Fruit fly (Drosophila melanogaster) whole organism, embryonic: Measurements from ENCODE around the gene Chd64.

Experiments
- Adf1 ChIP-seq: fragments of 200-800 bp; sonication (Bioruptor generic); IDR thresholded peaks from 2 replicates; pipeline ENCODE4 v1.3.6; 2022; ENCODE audit warnings: missing biosample characterization, missing genetic modification characterization
- Aef1 ChIP-seq: fragments of 200-800 bp; sonication (Bioruptor generic); IDR thresholded peaks from 3 replicates; pipeline ENCODE4 v1.3.6; 2022; ENCODE audit warnings: missing biosample characterization, missing genetic modification characterization
- Bgb ChIP-seq: fragments of 200-800 bp; sonication (Bioruptor generic); IDR thresholded peaks from 2 replicates; pipeline ENCODE4 v1.3.6; 2022; ENCODE audit warnings: missing biosample characterization, missing genetic modification characterization; ENCODE audit not compliant: partially characterized antibody
- CG10274 ChIP-seq: fragments of 200-800 bp; sonication (Bioruptor generic); optimal IDR thresholded peaks from 3 replicates; lab custom pipeline; 2017; ENCODE audit warnings: missing biosample characterization, mild to moderate bottlenecking, missing genetic modification characterization
- CG10462 ChIP-seq: fragments of 200-800 bp; sonication (Bioruptor generic); optimal IDR thresholded peaks from 2 replicates; lab custom pipeline; 2016; ENCODE audit warnings: missing biosample characterization, missing genetic modification characterization
- CG11695 ChIP-seq: fragments of 200-800 bp; sonication (Bioruptor generic); IDR thresholded peaks from 3 replicates; pipeline ENCODE4 v1.3.6; 2022; ENCODE audit warnings: missing biosample characterization, missing genetic modification characterization
- CG13296 ChIP-seq: fragments of 200-800 bp; sonication (Bioruptor generic); optimal IDR thresholded peaks from 3 replicates; lab custom pipeline; 2018; ENCODE audit warnings: missing biosample characterization, mild to moderate bottlenecking, missing genetic modification characterization
- CG14965 ChIP-seq: fragments of 200-800 bp; sonication (Bioruptor generic); optimal IDR thresholded peaks from 2 replicates; lab custom pipeline; 2016; ENCODE audit warnings: missing biosample characterization, missing genetic modification characterization, borderline replicate concordance
- CG17186 ChIP-seq: fragments of 200-800 bp; sonication (Bioruptor generic); optimal IDR thresholded peaks from 3 replicates; lab custom pipeline; 2017; ENCODE audit warnings: missing biosample characterization, missing genetic modification reagents, missing genetic modification characterization
- CG18262 ChIP-seq: fragments of 200-800 bp; optimal IDR thresholded peaks from 3 replicates; lab custom pipeline; 2019; ENCODE audit warnings: missing biosample characterization, mild to moderate bottlenecking, missing genetic modification characterization, moderate library complexity
- CG18476 ChIP-seq: fragments of 200-800 bp; sonication (Bioruptor generic); optimal IDR thresholded peaks from 2 replicates; lab custom pipeline; 2016; ENCODE audit warnings: missing biosample characterization, mild to moderate bottlenecking, missing genetic modification characterization
- CG30403 ChIP-seq: fragments of 200-800 bp; sonication (Bioruptor generic); optimal IDR thresholded peaks from 3 replicates; lab custom pipeline; 2016; ENCODE audit warnings: missing biosample characterization, missing genetic modification characterization
- CG32772 ChIP-seq: fragments of 200-800 bp; sonication (Bioruptor generic); IDR thresholded peaks from 2 replicates; pipeline ENCODE4 v1.3.6; 2022; ENCODE audit warnings: missing biosample characterization, missing genetic modification characterization
- CG3407 ChIP-seq: fragments of 200-800 bp; sonication (Bioruptor generic); optimal IDR thresholded peaks from 2 replicates; lab custom pipeline; 2018; ENCODE audit warnings: missing biosample characterization, mild to moderate bottlenecking, missing genetic modification characterization
- CG43689 ChIP-seq: fragments of 200-800 bp; sonication (Bioruptor generic); IDR thresholded peaks from 2 replicates; pipeline ENCODE4 v1.3.6; 2022; ENCODE audit warnings: missing biosample characterization, missing genetic modification characterization
- CG5953 ChIP-seq: fragments of 200-800 bp; sonication (Bioruptor generic); IDR thresholded peaks from 2 replicates; pipeline ENCODE4 v1.3.6; 2022; ENCODE audit warnings: missing biosample characterization, missing genetic modification characterization
- CG6765 ChIP-seq: fragments of 200-800 bp; sonication (Bioruptor generic); optimal IDR thresholded peaks from 3 replicates; lab custom pipeline; 2017; ENCODE audit warnings: missing biosample characterization, mild to moderate bottlenecking, missing genetic modification characterization
- CG8359 ChIP-seq: fragments of 200-800 bp; sonication (Bioruptor generic); optimal IDR thresholded peaks from 2 replicates; lab custom pipeline; 2017; ENCODE audit warnings: missing biosample characterization, mild to moderate bottlenecking, missing genetic modification characterization, borderline replicate concordance
- CG9437 ChIP-seq: fragments of 200-800 bp; sonication (Bioruptor generic); optimal IDR thresholded peaks from 2 replicates; lab custom pipeline; 2018; ENCODE audit warnings: missing biosample characterization, mild to moderate bottlenecking, missing genetic modification characterization
- CG9797 ChIP-seq: fragments of 200-800 bp; sonication (Bioruptor generic); optimal IDR thresholded peaks from 3 replicates; lab custom pipeline; 2018; ENCODE audit warnings: missing biosample characterization, mild to moderate bottlenecking, missing genetic modification characterization
- Dfd ChIP-seq, 2 experiments: fragments of >200 bp; optimal IDR thresholded peaks; 2 replicates each; lab custom pipeline; 2017; ENCODE audit warnings: missing biosample characterization in 2 of 2, missing genetic modification characterization in 2 of 2
- Ets65A ChIP-seq: fragments of 200-800 bp; sonication (Bioruptor generic); peaks from one replicate; lab custom pipeline; 2016; ENCODE audit warnings: missing biosample characterization, missing genetic modification characterization
- H2.0 ChIP-seq: fragments of 200-800 bp; sonication (Bioruptor generic); IDR thresholded peaks from 2 replicates; pipeline ENCODE4 v1.3.6; 2022; ENCODE audit warnings: missing biosample characterization, missing genetic modification characterization
- HmgD ChIP-seq: fragments of 200-800 bp; sonication (Bioruptor generic); optimal IDR thresholded peaks from 3 replicates; lab custom pipeline; 2016; ENCODE audit warnings: missing biosample characterization, missing genetic modification characterization
- MESR4 ChIP-seq: fragments of 200-800 bp; sonication (Bioruptor generic); optimal IDR thresholded peaks from 2 replicates; lab custom pipeline; 2018; ENCODE audit warnings: missing biosample characterization, mild to moderate bottlenecking, missing genetic modification characterization, moderate library complexity
- Mes4 ChIP-seq: fragments of 200-800 bp; sonication (Bioruptor generic); optimal IDR thresholded peaks from 2 replicates; lab custom pipeline; 2016; ENCODE audit warnings: missing biosample characterization, missing genetic modification characterization
- NFAT ChIP-seq: fragments of 200-800 bp; sonication (Bioruptor generic); IDR thresholded peaks from 2 replicates; pipeline ENCODE4 v1.3.6; 2022; ENCODE audit warnings: missing biosample characterization, missing genetic modification characterization
- Oli ChIP-seq: fragments of 200-800 bp; sonication (Bioruptor generic); optimal IDR thresholded peaks from 2 replicates; lab custom pipeline; 2018; ENCODE audit warnings: missing biosample characterization, mild to moderate bottlenecking, missing genetic modification characterization, moderate library complexity
- Ptx1 ChIP-seq: fragments of 200-800 bp; sonication (Bioruptor generic); IDR thresholded peaks from 2 replicates; pipeline ENCODE4 v1.3.6; 2022; ENCODE audit warnings: missing biosample characterization, missing genetic modification characterization
- Taf1 ChIP-seq: fragments of 200-800 bp; sonication (Bioruptor generic); IDR thresholded peaks from 2 replicates; pipeline ENCODE4 v1.3.6; 2022; ENCODE audit warnings: missing biosample characterization, missing genetic modification characterization
- Trl ChIP-seq, 3 experiments: fragments of >200 bp in 2 of 3; fragments of 200-800 bp in 1 of 3; sonication (Bioruptor generic) in 1 of 3; optimal IDR thresholded peaks; 2 replicates in 1 of 3; 3 replicates in 2 of 3; lab custom pipeline; 2016 to 2017; ENCODE audit warnings: missing biosample characterization in 1 of 3, missing genetic modification characterization in 1 of 3
- al ChIP-seq: fragments of 200-800 bp; sonication (Bioruptor generic); IDR thresholded peaks from 2 replicates; pipeline ENCODE4 v1.3.6; 2022; ENCODE audit warnings: missing biosample characterization, missing genetic modification characterization
- chm ChIP-seq: fragments of 200-800 bp; sonication (Bioruptor generic); IDR thresholded peaks from 2 replicates; pipeline ENCODE4 v1.3.6; 2022; ENCODE audit warnings: missing biosample characterization, missing genetic modification characterization
- crp ChIP-seq, 2 experiments: fragments of 200-800 bp; sonication (Bioruptor generic); optimal IDR thresholded peaks; 2 replicates in 1 of 2; 3 replicates in 1 of 2; lab custom pipeline; 2017; ENCODE audit warnings: missing biosample characterization in 2 of 2, missing genetic modification characterization in 2 of 2, mild to moderate bottlenecking in 1 of 2, moderate library complexity in 1 of 2
- da ChIP-seq: fragments of 200-800 bp; sonication (Bioruptor generic); optimal IDR thresholded peaks from 2 replicates; lab custom pipeline; 2016; ENCODE audit warnings: missing biosample characterization, missing genetic modification characterization
- dati ChIP-seq: fragments of 200-800 bp; sonication (Bioruptor generic); IDR thresholded peaks from 2 replicates; pipeline ENCODE4 v1.3.6; 2022; ENCODE audit warnings: missing biosample characterization, missing genetic modification characterization
- eyg ChIP-seq: fragments of 200-800 bp; sonication (Bioruptor generic); optimal IDR thresholded peaks from 3 replicates; lab custom pipeline; 2016; ENCODE audit warnings: missing biosample characterization, missing genetic modification characterization
- fd102C ChIP-seq: fragments of 200-800 bp; sonication (Bioruptor generic); optimal IDR thresholded peaks from 2 replicates; lab custom pipeline; 2018; ENCODE audit warnings: missing biosample characterization, mild to moderate bottlenecking, missing genetic modification characterization, moderate library complexity
- gt ChIP-seq: fragments of 200-800 bp; sonication (Bioruptor generic); IDR thresholded peaks from 2 replicates; pipeline ENCODE4 v1.3.6; 2022; ENCODE audit warnings: missing biosample characterization, missing genetic modification characterization
- her ChIP-seq: fragments of 200-800 bp; sonication (Bioruptor generic); optimal IDR thresholded peaks from 2 replicates; lab custom pipeline; 2016; ENCODE audit warnings: missing biosample characterization, missing genetic modification characterization
- mirr ChIP-seq: fragments of 200-800 bp; sonication (Bioruptor generic); optimal IDR thresholded peaks from 3 replicates; lab custom pipeline; 2018; ENCODE audit warnings: missing biosample characterization, mild to moderate bottlenecking, missing genetic modification characterization
- nmo ChIP-seq: fragments of 200-800 bp; sonication (Bioruptor generic); optimal IDR thresholded peaks from 2 replicates; lab custom pipeline; 2018; ENCODE audit warnings: missing biosample characterization, mild to moderate bottlenecking, missing genetic modification characterization, moderate library complexity
- onecut ChIP-seq: fragments of 200-800 bp; sonication (Bioruptor generic); IDR thresholded peaks from 2 replicates; pipeline ENCODE4 v1.3.6; 2022; ENCODE audit warnings: missing biosample characterization, missing genetic modification characterization
- pita ChIP-seq: fragments of 200-800 bp; sonication (Bioruptor generic); optimal IDR thresholded peaks from 2 replicates; lab custom pipeline; 2017; ENCODE audit warnings: missing biosample characterization, mild to moderate bottlenecking, missing genetic modification characterization
- repo ChIP-seq: fragments of 200-800 bp; sonication (Bioruptor generic); optimal IDR thresholded peaks from 2 replicates; lab custom pipeline; 2016; ENCODE audit warnings: missing biosample characterization, missing genetic modification characterization
- seq ChIP-seq: fragments of 200-800 bp; sonication (Bioruptor generic); IDR thresholded peaks from 2 replicates; pipeline ENCODE4 v1.3.6; 2022; ENCODE audit warnings: missing biosample characterization, missing genetic modification characterization
- sisA ChIP-seq: fragments of 200-800 bp; sonication (Bioruptor generic); IDR thresholded peaks from 2 replicates; pipeline ENCODE4 v1.3.6; 2022; ENCODE audit warnings: missing biosample characterization, missing genetic modification characterization
- slbo ChIP-seq: fragments of 200-800 bp; sonication (Bioruptor generic); IDR thresholded peaks from 2 replicates; pipeline ENCODE4 v1.3.6; 2022; ENCODE audit warnings: missing biosample characterization, missing genetic modification characterization
- slp2 ChIP-seq: fragments of 200-800 bp; sonication (Bioruptor generic); optimal IDR thresholded peaks from 2 replicates; lab custom pipeline; 2016; ENCODE audit warnings: missing biosample characterization, missing genetic modification characterization
- sr ChIP-seq: fragments of 200-800 bp; sonication (Bioruptor generic); IDR thresholded peaks from 3 replicates; pipeline ENCODE4 v1.3.6; 2022; ENCODE audit warnings: missing biosample characterization, missing genetic modification characterization
- stwl ChIP-seq: fragments of 200-800 bp; sonication (Bioruptor generic); optimal IDR thresholded peaks from 3 replicates; lab custom pipeline; 2018; ENCODE audit warnings: missing biosample characterization, mild to moderate bottlenecking, missing genetic modification characterization, moderate library complexity
- vvl ChIP-seq: fragments of 200-800 bp; sonication (Bioruptor generic); IDR thresholded peaks from 2 replicates; pipeline ENCODE4 v1.3.6; 2022; ENCODE audit warnings: missing biosample characterization, missing genetic modification characterization

Chd64 gene

DNA sequence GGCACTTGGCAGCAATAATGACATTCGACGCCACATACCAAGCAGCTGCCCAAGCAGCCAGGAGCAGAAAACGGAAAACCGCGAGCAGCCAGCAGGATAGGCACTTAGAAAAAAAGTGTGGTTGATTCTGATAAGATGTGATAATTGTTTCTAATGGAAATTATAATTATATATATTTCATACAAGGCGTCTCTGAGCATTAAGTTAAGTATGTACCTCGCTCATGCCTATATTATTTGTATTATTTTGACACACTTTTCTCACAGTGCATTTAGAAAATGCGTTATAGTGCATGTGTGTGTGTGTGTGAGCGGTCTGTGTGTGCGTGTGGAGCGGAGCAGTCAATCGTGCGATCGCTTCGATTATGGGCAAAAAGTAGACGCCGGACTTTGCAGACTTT is 36.2 kb upstream of the Chd64 start (continued):
- TF ChIP-seq CG30403 (GFP tag; lab: Kevin White, UChicago) (peak; percentile 9), H2.0 (GFP tag; lab: Robert Waterston, UW) (no peak), CG8359 (GFP tag; lab: Kevin White, UChicago) (no peak), chm (GFP tag; lab: Robert Waterston, UW) (peak; percentile 47; the same call in 1 of the 2 replicates), CG18476 (GFP tag; lab: Kevin White, UChicago) (no peak), Mes4 (no peak), onecut (GFP tag; lab: Robert Waterston, UW) (no peak), CG18262 (tag; lab: Kevin White, UChicago) (peak; percentile 56), Bgb (GFP tag; lab: Robert Waterston, UW) (no peak), slp2 (GFP tag; lab: Kevin White, UChicago) (no peak), Adf1 (GFP tag; lab: Robert Waterston, UW) (no peak), nmo (GFP tag; lab: Kevin White, UChicago) (peak; percentile 38), Taf1 (no peak), gt (GFP tag; lab: Robert Waterston, UW) (no peak), CG10274 (GFP tag; lab: Kevin White, UChicago) (no peak), eyg (GFP tag; lab: Kevin White, UChicago) (no peak), dati (GFP tag; lab: Robert Waterston, UW) (no peak), sr (GFP tag; lab: Robert Waterston, UW) (no peak), Oli (tag; lab: Kevin White, UChicago) (peak; percentile 13), CG9437 (GFP tag; lab: Kevin White, UChicago) (no peak), Dfd (GFP tag; optimal IDR thresholded peaks at IDR 0.05; lab: Kevin White, UChicago) (no peak), sisA (GFP tag; lab: Robert Waterston, UW) (no peak; the same call in 1 of the 2 replicates), al (GFP tag; lab: Robert Waterston, UW) (no peak), Trl (optimal IDR thresholded peaks at IDR 0.05; lab: Kevin White, UChicago) (no peak), Trl (GFP tag; optimal IDR thresholded peaks at IDR 0.05; lab: Kevin White, UChicago) (no peak), slbo (GFP tag; lab: Robert Waterston, UW) (no peak), CG17186 (no peak), CG5953 (no peak), Ptx1 (GFP tag; lab: Robert Waterston, UW) (no peak), da (GFP tag; lab: Kevin White, UChicago) (no peak), HmgD (GFP tag; lab: Kevin White, UChicago) (no peak), CG13296 (GFP tag; lab: Kevin White, UChicago) (no peak), fd102C (peak; percentile 53), seq (GFP tag; lab: Robert Waterston, UW) (no peak), CG32772 (0 out of 2 replicates have a peak, but pooled peaks have one; percentile 22), NFAT (GFP tag; lab: Robert Waterston, UW) (no peak), pita (no peak), crp (GFP tag; optimal IDR thresholded peaks at IDR 0.05; lab: Kevin White, UChicago) (no peak), her (GFP tag; lab: Kevin White, UChicago) (no peak), CG11695 (GFP tag; lab: Robert Waterston, UW) (0 out of 3 replicates have a peak, but pooled peaks have one; percentile 14), MESR4 (no peak), Aef1 (GFP tag; lab: Robert Waterston, UW) (no peak), mirr (GFP tag; lab: Kevin White, UChicago) (no peak), vvl (peak; percentile 31; the same call in 1 of the 2 replicates), repo (GFP tag; lab: Kevin White, UChicago) (no peak), CG10462 (GFP tag; lab: Kevin White, UChicago) (no peak), stwl (tag; lab: Kevin White, UChicago) (no peak), Ets65A (GFP tag; lab: Kevin White, UChicago) (no peak), CG3407 (GFP tag; lab: Kevin White, UChicago) (no peak), CG9797 (GFP tag; lab: Kevin White, UChicago) (no peak), CG6765 (GFP tag; lab: Kevin White, UChicago) (no peak), CG43689 (GFP tag; lab: Robert Waterston, UW) (no peak), CG14965 (no peak)
